Fruit fly (Drosophila melanogaster): Measurements from ENCODE around the gene kis.

The kis gene

DNA sequence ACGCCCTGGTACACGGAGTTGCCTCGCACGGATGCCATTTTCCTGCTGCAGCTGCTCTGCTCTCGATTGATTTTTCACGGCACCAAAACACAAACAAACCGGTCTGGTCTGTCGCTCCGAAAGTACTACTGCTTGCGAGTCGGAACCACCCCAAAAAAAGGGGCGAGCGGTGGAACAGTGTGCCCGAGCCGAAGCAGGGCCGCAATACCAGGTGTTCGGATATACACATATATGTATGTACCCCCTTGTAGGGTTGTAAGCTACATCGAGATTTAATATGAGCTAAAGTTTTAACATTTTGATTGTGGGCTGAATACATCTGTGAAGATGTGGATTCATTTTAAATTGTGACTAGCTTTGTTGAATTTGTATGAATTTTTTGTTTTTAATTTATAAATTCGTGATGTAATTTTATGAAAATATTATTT lies 35.0 kb upstream of the kis start:
- no peak for TF ChIP-seq psq (optimal IDR thresholded peaks at IDR 0.05)
- no peak for TF ChIP-seq insv (optimal IDR thresholded peaks at IDR 0.05)
- no peak for TF ChIP-seq Myc (optimal IDR thresholded peaks at IDR 0.05)
- no peak for TF ChIP-seq h (optimal IDR thresholded peaks at IDR 0.05)
- no peak for TF ChIP-seq ttk (optimal IDR thresholded peaks at IDR 0.05)
- TF ChIP-seq Sin3A (optimal IDR thresholded peaks at IDR 0.05), result no peak

- TF ChIP-seq Myc (optimal IDR thresholded peaks at IDR 0.05), result no peak
- TF ChIP-seq h (optimal IDR thresholded peaks at IDR 0.05), result no peak
- no peak for TF ChIP-seq psq (optimal IDR thresholded peaks at IDR 0.05)
Observed at dm6 chr2L:283071-283482, 32.5 kb upstream of the kis start, which contains the start of gene CG11601. TSS of gene CG11601 (minus strand) at chr2L:283269.

- TF ChIP-seq insv (optimal IDR thresholded peaks at IDR 0.05) (no peak), psq (optimal IDR thresholded peaks at IDR 0.05) (no peak), Myc (optimal IDR thresholded peaks at IDR 0.05) (no peak), h (optimal IDR thresholded peaks at IDR 0.05) (no peak), ttk (optimal IDR thresholded peaks at IDR 0.05) (no peak), Sin3A (optimal IDR thresholded peaks at IDR 0.05) (no peak)
Observed at dm6 chr2L:278134-278533, 27.5 kb upstream of the kis start, which contains the start of gene CG17078. TSS of gene CG17078 (minus strand) at chr2L:278234.

DNA sequence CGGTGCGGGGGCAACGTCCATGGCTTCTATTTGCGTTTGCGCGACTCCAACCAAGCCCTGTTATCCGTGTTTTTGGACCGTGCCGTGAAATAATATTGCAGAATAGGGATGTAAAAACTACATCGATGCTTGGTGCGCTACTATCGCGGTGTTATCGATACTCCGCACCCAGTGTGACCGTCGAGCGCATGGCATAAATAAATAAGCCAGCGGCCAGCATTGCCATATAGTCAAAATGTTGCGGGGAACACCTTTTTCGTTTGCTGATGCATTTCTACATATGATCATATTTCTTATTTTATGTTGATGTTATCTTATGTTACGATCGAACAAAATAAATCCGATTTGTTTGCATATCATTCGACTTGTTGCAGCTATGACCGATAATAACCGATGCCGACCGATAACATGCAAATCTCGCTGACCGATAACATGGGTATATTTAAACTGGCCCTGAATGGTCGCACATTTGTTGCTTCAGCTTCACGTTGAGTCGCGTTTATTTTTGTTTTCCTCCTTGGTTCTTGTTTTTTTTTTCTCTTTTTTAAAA lies 26.6 kb upstream of the kis start, which contains the start of gene smo:
smo (plus strand) TSS at position 461 of the 550 bp plus-strand sequence.
- TF ChIP-seq Myc (optimal IDR thresholded peaks at IDR 0.05), result no peak
- TF ChIP-seq psq (optimal IDR thresholded peaks at IDR 0.05), result no peak
- TF ChIP-seq ttk (optimal IDR thresholded peaks at IDR 0.05), result no peak

dm6 chr2L:273603-274002 lies 23.0 kb upstream of the kis start, which contains the start of the genes mbm and CG11555:
TSS of gene mbm (minus strand) at chr2L:273715.
TSS of gene CG11555 (plus strand) at chr2L:273836.
- TF ChIP-seq psq (optimal IDR thresholded peaks at IDR 0.05), result no peak

- TF ChIP-seq psq (optimal IDR thresholded peaks at IDR 0.05), result no peak
- no peak for TF ChIP-seq ttk (optimal IDR thresholded peaks at IDR 0.05)
- no peak for TF ChIP-seq h (optimal IDR thresholded peaks at IDR 0.05)
- TF ChIP-seq Sin3A (optimal IDR thresholded peaks at IDR 0.05), result no peak
- no peak for TF ChIP-seq Myc (optimal IDR thresholded peaks at IDR 0.05)
- TF ChIP-seq insv (optimal IDR thresholded peaks at IDR 0.05), result no peak
Observed at dm6 chr2L:271553-271952, 20.9 kb upstream of the kis start, which contains the start of gene Dus1. TSS of gene Dus1 (minus strand) at chr2L:271744.

DNA sequence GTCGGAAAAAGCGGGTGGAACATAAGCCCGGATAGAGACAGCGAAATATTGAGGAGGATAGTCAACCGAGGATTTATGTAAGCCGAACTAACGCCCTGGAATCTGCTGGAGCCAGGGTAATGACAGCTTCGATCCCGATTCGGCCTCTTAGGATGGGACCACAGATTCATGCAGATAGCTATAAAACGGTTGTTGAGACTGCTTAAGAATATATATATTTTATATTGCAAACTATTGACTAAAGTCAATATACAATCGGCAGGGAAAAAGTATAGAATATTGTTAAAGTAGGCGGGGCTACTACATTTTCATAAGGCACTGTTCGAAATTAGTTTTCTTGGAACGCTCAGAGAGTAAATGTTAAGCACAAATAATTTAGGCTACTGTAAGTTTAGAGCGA lies 18.2 kb upstream of the kis start, which contains the start of gene CG3345:
CG3345 (plus strand) TSS at position 301 of the 400 bp plus-strand sequence.
- TF ChIP-seq Sin3A (optimal IDR thresholded peaks at IDR 0.05) (no peak), insv (optimal IDR thresholded peaks at IDR 0.05) (no peak), ttk (optimal IDR thresholded peaks at IDR 0.05) (no peak), psq (optimal IDR thresholded peaks at IDR 0.05) (no peak), h (optimal IDR thresholded peaks at IDR 0.05) (no peak), Myc (optimal IDR thresholded peaks at IDR 0.05) (no peak)

- TF ChIP-seq ttk (optimal IDR thresholded peaks at IDR 0.05) (no peak), psq (optimal IDR thresholded peaks at IDR 0.05) (no peak), h (optimal IDR thresholded peaks at IDR 0.05) (no peak), Sin3A (optimal IDR thresholded peaks at IDR 0.05) (no peak), insv (optimal IDR thresholded peaks at IDR 0.05) (no peak), Myc (optimal IDR thresholded peaks at IDR 0.05) (no peak)
Observed at dm6 chr2L:267441-268089, 16.9 kb upstream of the kis start, which contains the start of gene CG17075. TSS of gene CG17075 (minus strand) at chr2L:267505.

- TF ChIP-seq ttk (optimal IDR thresholded peaks at IDR 0.05), result no peak
- TF ChIP-seq insv (optimal IDR thresholded peaks at IDR 0.05), result no peak
- TF ChIP-seq psq (optimal IDR thresholded peaks at IDR 0.05), result no peak
- no peak for TF ChIP-seq h (optimal IDR thresholded peaks at IDR 0.05)
- TF ChIP-seq Myc (optimal IDR thresholded peaks at IDR 0.05), result no peak
- TF ChIP-seq Sin3A (optimal IDR thresholded peaks at IDR 0.05), result no peak
Observed at dm6 chr2L:252174-252573, 1.6 kb upstream of the kis start, which contains the start of gene Rpp30. TSS of gene Rpp30 (minus strand) at chr2L:252373.

DNA sequence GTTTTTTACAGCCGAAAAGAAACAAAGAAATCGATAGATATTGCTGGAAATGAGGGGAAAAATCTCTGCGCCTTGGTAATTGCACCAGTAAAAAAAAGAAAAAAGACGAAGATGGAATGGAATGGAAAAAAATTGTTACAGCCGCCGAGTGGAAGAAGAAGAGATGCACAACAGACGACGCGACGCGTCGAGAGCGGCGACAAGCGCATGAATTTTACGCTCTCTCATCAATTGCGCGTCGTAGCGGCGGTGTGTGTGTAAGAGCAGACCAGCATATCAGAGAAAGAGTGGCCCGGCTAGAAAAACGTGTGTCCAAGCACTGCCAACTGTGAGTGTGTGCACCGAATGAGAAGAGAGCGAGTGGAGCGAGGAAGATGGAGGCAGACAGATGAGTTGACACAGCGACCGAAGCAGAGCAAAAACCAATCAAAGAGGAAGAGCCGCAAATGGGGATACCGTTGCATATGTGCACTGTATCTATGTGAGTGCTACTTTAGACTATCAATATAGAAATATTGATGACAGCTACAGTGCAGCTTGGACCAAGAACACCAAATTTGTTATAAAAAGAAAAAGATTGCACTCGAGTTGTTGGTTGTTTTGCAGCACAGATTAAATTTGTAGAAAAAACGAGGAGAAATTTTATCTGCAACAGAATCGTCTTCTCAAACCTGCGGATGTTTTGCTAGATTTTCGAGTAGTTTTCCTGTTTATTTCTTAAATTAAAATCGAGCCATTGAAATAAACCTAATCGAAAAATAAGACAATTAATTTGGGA lies 1.4 kb downstream of the kis start:
- TF ChIP-seq h (optimal IDR thresholded peaks at IDR 0.05) (no peak), psq (optimal IDR thresholded peaks at IDR 0.05) (peak; percentile 25)

dm6 chr2L:248592-248991 lies 2.0 kb downstream of the kis start:
- TF ChIP-seq h (optimal IDR thresholded peaks at IDR 0.05) (no peak), psq (optimal IDR thresholded peaks at IDR 0.05) (peak; percentile 13)

- no peak for TF ChIP-seq Myc (optimal IDR thresholded peaks at IDR 0.05)
- TF ChIP-seq Sin3A (optimal IDR thresholded peaks at IDR 0.05), result no peak
- no peak for TF ChIP-seq psq (optimal IDR thresholded peaks at IDR 0.05)
- no peak for TF ChIP-seq h (optimal IDR thresholded peaks at IDR 0.05)
- TF ChIP-seq insv (optimal IDR thresholded peaks at IDR 0.05), result no peak
- TF ChIP-seq ttk (optimal IDR thresholded peaks at IDR 0.05), result no peak
Observed at dm6 chr2L:247845-248473, 2.7 kb downstream of the kis start.
